Worm (Caenorhabditis elegans) whole organism, young adult: Measurements from ENCODE around the gene T07C4.3.

Experiments
- D2030.7 ChIP-seq: fragments of 200-800 bp; sonication (Bioruptor generic); IDR thresholded peaks from 2 replicates; pipeline ENCODE4 v1.3.6; 2022; ENCODE audit warnings: missing genetic modification reagents, missing genetic modification characterization, missing compliant biosample characterization
- F33H1.4 ChIP-seq: fragments of 200-800 bp; sonication (Bioruptor generic); IDR thresholded peaks from 2 replicates; pipeline ENCODE4 v1.3.6; 2022; ENCODE audit warnings: missing genetic modification reagents, missing genetic modification characterization, missing compliant biosample characterization
- T26A5.8 ChIP-seq: sonication (generic microtip); optimal IDR thresholded peaks from 2 replicates; lab custom pipeline; 2016; ENCODE audit warnings: missing genetic modification characterization, missing compliant biosample characterization
- Y53F4B.3 ChIP-seq: fragments of 200-800 bp; sonication (Bioruptor generic); IDR thresholded peaks from 2 replicates; pipeline ENCODE4 v1.3.6; 2022; ENCODE audit warnings: missing genetic modification reagents, missing genetic modification characterization, missing compliant biosample characterization
- athp-1 ChIP-seq: sonication (generic microtip); optimal IDR thresholded peaks from 2 replicates; lab custom pipeline; 2017; ENCODE audit warnings: mild to moderate bottlenecking, missing genetic modification characterization, missing compliant biosample characterization
- attf-5 ChIP-seq: fragments of 200-800 bp; sonication (Bioruptor generic); optimal IDR thresholded peaks from 2 replicates; lab custom pipeline; 2018; ENCODE audit warnings: mild to moderate bottlenecking, missing genetic modification characterization, missing compliant biosample characterization
- dpl-1 ChIP-seq: fragments of 150-350 bp; optimal IDR thresholded peaks from 2 replicates; lab custom pipeline; 2014; ENCODE audit warnings: missing biosample characterization, missing genetic modification reagents, missing genetic modification characterization
- hmg-20 ChIP-seq: fragments of 200-800 bp; sonication (Bioruptor generic); IDR thresholded peaks from 2 replicates; pipeline ENCODE4 v1.3.6; 2022; ENCODE audit warnings: missing genetic modification reagents, missing genetic modification characterization, missing compliant biosample characterization
- nfya-2 ChIP-seq: fragments of 200-800 bp; sonication (Bioruptor generic); IDR thresholded peaks from 2 replicates; pipeline ENCODE4 v1.3.6; 2022; ENCODE audit warnings: missing genetic modification reagents, missing genetic modification characterization, missing compliant biosample characterization
- nhr-80 ChIP-seq: sonication (generic microtip); optimal IDR thresholded peaks from 2 replicates; lab custom pipeline; 2016; ENCODE audit warnings: missing genetic modification characterization, missing compliant biosample characterization
- pha-4 ChIP-seq: fragments of 150-350 bp; sonication (generic microtip); optimal IDR thresholded peaks from 2 replicates; lab custom pipeline; 2014; ENCODE audit warnings: missing biosample characterization, missing genetic modification reagents, missing genetic modification characterization
- snpc-4 ChIP-seq, 5 experiments: fragments of 150-350 bp in 1 of 5; sonication (generic microtip) in 4 of 5; optimal IDR thresholded peaks; 2 replicates each; lab custom pipeline; 2014 to 2018; ENCODE audit warnings: missing genetic modification characterization in 5 of 5, missing biosample characterization in 3 of 5, antibody characterized with exemption in 2 of 5, mild to moderate bottlenecking in 2 of 5, missing compliant biosample characterization in 2 of 5, missing genotype in 2 of 5, moderate library complexity in 2 of 5, missing genetic modification reagents in 1 of 5
- unc-62 ChIP-seq: fragments of 150-350 bp; optimal IDR thresholded peaks from 2 replicates; lab custom pipeline; 2014; ENCODE audit warnings: missing biosample characterization, missing genetic modification reagents, missing genetic modification characterization

ce11 chrIII:10318755-10319154 is 33.2 kb upstream of the T07C4.3 start, which contains the start of gene unc-69:
- TF ChIP-seq nhr-80 (tag; lab: Kevin White, UChicago) (no peak), Y53F4B.3 (no peak), pha-4 (tag; lab: Kevin White, UChicago) (no peak), D2030.7 (GFP tag; lab: Robert Waterston, UW) (peak; percentile 31; the same call in 1 of the 2 replicates), unc-62 (GFP tag; lab: Kevin White, UChicago) (no peak), nfya-2 (GFP tag; lab: Robert Waterston, UW) (no peak), F33H1.4 (GFP tag; lab: Robert Waterston, UW) (peak; percentile 27; the same call in 1 of the 2 replicates), snpc-4 (GFP tag; optimal IDR thresholded peaks at IDR 0.05; lab: Kevin White, UChicago) (no peak), snpc-4 (tag; optimal IDR thresholded peaks at IDR 0.05; lab: Kevin White, UChicago) (peak in 3 of 4 experiments; percentile 6 to 28 (median 7)), athp-1 (tag; lab: Kevin White, UChicago) (no peak), dpl-1 (no peak), T26A5.8 (tag; lab: Kevin White, UChicago) (no peak), hmg-20 (no peak), attf-5 (GFP tag; lab: Kevin White, UChicago) (peak; percentile 30)
